Worm (Caenorhabditis elegans) whole organism, early embryonic: ENCODE measurements around the gene R05D3.9.

Experiments used
- aly-1 ChIP-seq: sonication (generic microtip); optimal IDR thresholded peaks from 2 replicates; lab custom pipeline; 2016; ENCODE audit warnings: missing genetic modification characterization, missing compliant biosample characterization
- ama-1 ChIP-seq: fragments of 150-350 bp; optimal IDR thresholded peaks from 2 replicates; lab custom pipeline; 2014
- pes-1 ChIP-seq: fragments of 200-800 bp; sonication (Bioruptor generic); IDR thresholded peaks from 2 replicates; pipeline ENCODE4 v1.3.6; 2022; ENCODE audit warnings: missing genetic modification reagents, missing genetic modification characterization, missing compliant biosample characterization

- TF ChIP-seq ama-1 (no peak), aly-1 (no peak), pes-1 (GFP tag; lab: Robert Waterston, UW) (no peak)
Measured at ce11 chrIII:8417968-8418267, 49.4 kb upstream of the R05D3.9 start, which contains the start of gene sor-1.
